Worm (Caenorhabditis elegans): Measurements from ENCODE around the gene sec-3.

Gene sec-3

ce11 chrX:3089894-3090414, 9.7 kb downstream of the sec-3 start (continued):
- TF ChIP-seq egl-13 (tag; optimal IDR thresholded peaks at IDR 0.05) (no peak), zag-1 (tag; optimal IDR thresholded peaks at IDR 0.05) (no peak), snu-23 (GFP tag; optimal IDR thresholded peaks at IDR 0.05) (peak; percentile 66), lin-39 (tag; optimal IDR thresholded peaks at IDR 0.05) (no peak), tlp-1 (tag; optimal IDR thresholded peaks at IDR 0.05) (no peak), lin-15B (tag; optimal IDR thresholded peaks at IDR 0.05) (no peak), sptf-1 (tag; optimal IDR thresholded peaks at IDR 0.05) (no peak), jun-1 (tag; optimal IDR thresholded peaks at IDR 0.05) (no peak), pqm-1 (tag; optimal IDR thresholded peaks at IDR 0.05) (peak; percentile 25), efl-3 (GFP tag; optimal IDR thresholded peaks at IDR 0.05) (no peak), ceh-88 (GFP tag; IDR thresholded peaks at IDR 0.05) (peak; percentile 31; the same call in 1 of the 2 replicates), nhr-71 (tag; optimal IDR thresholded peaks at IDR 0.05) (peak; percentile 61), nhr-84 (tag; optimal IDR thresholded peaks at IDR 0.05) (no peak), nhr-90 (tag; optimal IDR thresholded peaks at IDR 0.05; ENCODE audit: poor library complexity) (peak; percentile 35), xbp-1 (tag; optimal IDR thresholded peaks at IDR 0.05) (no peak), swsn-7 (tag; optimal IDR thresholded peaks at IDR 0.05) (peak; percentile 40), rnt-1 (tag; optimal IDR thresholded peaks at IDR 0.05) (peak; percentile 59), pax-3 (tag; optimal IDR thresholded peaks at IDR 0.05) (no peak), elt-3 (tag; optimal IDR thresholded peaks at IDR 0.05) (peak in 5 of 6 experiments; percentile 25 to 72 (median 42)), alr-1 (tag; optimal IDR thresholded peaks at IDR 0.05; ENCODE audit: borderline replicate concordance) (no peak), mdl-1 (tag; optimal IDR thresholded peaks at IDR 0.05) (peak in 1 of 2 experiments; percentile 57), irx-1 (tag; optimal IDR thresholded peaks at IDR 0.05) (no peak), ztf-11 (tag; optimal IDR thresholded peaks at IDR 0.05) (no peak), unc-130 (tag; optimal IDR thresholded peaks at IDR 0.05) (peak; percentile 38), nhr-28 (tag; optimal IDR thresholded peaks at IDR 0.05) (no peak), fos-1 (tag; optimal IDR thresholded peaks at IDR 0.05) (no peak), fkh-4 (tag; optimal IDR thresholded peaks at IDR 0.05; ENCODE audit: borderline replicate concordance) (no peak), ceh-8 (GFP tag; optimal IDR thresholded peaks at IDR 0.05) (no peak), unc-86 (tag; optimal IDR thresholded peaks at IDR 0.05) (no peak), lin-35 (GFP tag; optimal IDR thresholded peaks at IDR 0.05) (peak in 1 of 2 experiments; percentile 52), C16A3.4 (tag; optimal IDR thresholded peaks at IDR 0.05) (no peak), zip-4 (GFP tag; optimal IDR thresholded peaks at IDR 0.05) (no peak), dpl-1 (GFP tag; optimal IDR thresholded peaks at IDR 0.05) (no peak), hlh-4 (tag; optimal IDR thresholded peaks at IDR 0.05) (no peak), unc-62 (GFP tag; optimal IDR thresholded peaks at IDR 0.05) (no peak), aly-2 (tag; optimal IDR thresholded peaks at IDR 0.05) (no peak), ceh-63 (GFP tag; optimal IDR thresholded peaks at IDR 0.05) (peak; percentile 36), nhr-85 (tag) (peak; percentile 74), ets-5 (GFP tag; IDR thresholded peaks at IDR 0.05) (no peak), mab-9 (GFP tag; IDR thresholded peaks at IDR 0.05) (no peak), nhr-12 (tag; optimal IDR thresholded peaks at IDR 0.05) (no peak), isw-1 (GFP tag; IDR thresholded peaks at IDR 0.05) (no peak), nhr-11 (tag; optimal IDR thresholded peaks at IDR 0.05) (no peak), lin-14 (GFP tag; optimal IDR thresholded peaks at IDR 0.05) (peak; percentile 90), nhr-47 (tag; optimal IDR thresholded peaks at IDR 0.05) (peak; percentile 48), vab-15 (tag; optimal IDR thresholded peaks at IDR 0.05) (no peak), grh-1 (GFP tag; IDR thresholded peaks at IDR 0.05) (no peak), ceh-82 (tag; optimal IDR thresholded peaks at IDR 0.05) (peak in 1 of 3 experiments; percentile 65), fkh-8 (tag; optimal IDR thresholded peaks at IDR 0.05) (no peak), lir-3 (tag; optimal IDR thresholded peaks at IDR 0.05; ENCODE audit: poor library complexity) (peak; percentile 22), nhr-19 (GFP tag; conservative IDR thresholded peaks at IDR 0.05) (peak; percentile 51; the same call in 1 of the 2 replicates), ceh-90 (tag; optimal IDR thresholded peaks at IDR 0.05) (no peak)
